Worm (Caenorhabditis elegans) whole organism, young adult: ENCODE results near the gene cyy-1.

Source experiments
- C06A6.2 ChIP-seq: fragments of 200-800 bp; sonication (Bioruptor generic); conservative IDR thresholded peaks from 2 replicates; pipeline ENCODE4 v1.3.6; 2022; ENCODE audit warnings: missing genetic modification characterization, missing compliant biosample characterization
- D2030.7 ChIP-seq: fragments of 200-800 bp; sonication (Bioruptor generic); IDR thresholded peaks from 2 replicates; pipeline ENCODE4 v1.3.6; 2022; ENCODE audit warnings: missing genetic modification reagents, missing genetic modification characterization, missing compliant biosample characterization
- F33H1.4 ChIP-seq: fragments of 200-800 bp; sonication (Bioruptor generic); IDR thresholded peaks from 2 replicates; pipeline ENCODE4 v1.3.6; 2022; ENCODE audit warnings: missing genetic modification reagents, missing genetic modification characterization, missing compliant biosample characterization
- F49E8.2 ChIP-seq: sonication (generic microtip); optimal IDR thresholded peaks from 3 replicates; lab custom pipeline; 2017; ENCODE audit warnings: missing genetic modification characterization, mild to moderate bottlenecking, missing compliant biosample characterization, antibody characterized with exemption, moderate library complexity; ENCODE audit not compliant: insufficient read depth
- aptf-3 ChIP-seq: fragments of 200-800 bp; sonication (Bioruptor generic); IDR thresholded peaks from 2 replicates; pipeline ENCODE4 v1.3.6; 2022; ENCODE audit warnings: missing genetic modification characterization, missing compliant biosample characterization
- athp-1 ChIP-seq: sonication (generic microtip); optimal IDR thresholded peaks from 2 replicates; lab custom pipeline; 2017; ENCODE audit warnings: mild to moderate bottlenecking, missing genetic modification characterization, missing compliant biosample characterization
- attf-5 ChIP-seq: fragments of 200-800 bp; sonication (Bioruptor generic); optimal IDR thresholded peaks from 2 replicates; lab custom pipeline; 2018; ENCODE audit warnings: mild to moderate bottlenecking, missing genetic modification characterization, missing compliant biosample characterization
- bed-1 ChIP-seq: fragments of 200-800 bp; sonication (Bioruptor generic); IDR thresholded peaks from 2 replicates; pipeline ENCODE4 v1.3.6; 2022; ENCODE audit warnings: missing genetic modification reagents, missing genetic modification characterization, missing compliant biosample characterization
- bed-2 ChIP-seq: fragments of 200-800 bp; sonication (Bioruptor generic); IDR thresholded peaks from 2 replicates; pipeline ENCODE4 v1.3.6; 2022; ENCODE audit warnings: missing genetic modification reagents, missing genetic modification characterization, missing compliant biosample characterization
- ccch-3 ChIP-seq: fragments of 200-800 bp; sonication (Bioruptor generic); optimal IDR thresholded peaks from 2 replicates; lab custom pipeline; 2018; ENCODE audit warnings: mild to moderate bottlenecking, missing genetic modification characterization, missing compliant biosample characterization
- cebp-2 ChIP-seq: fragments of 200-800 bp; sonication (Bioruptor generic); IDR thresholded peaks from 2 replicates; pipeline ENCODE4 v1.3.6; 2022; ENCODE audit warnings: missing genetic modification characterization, missing compliant biosample characterization
- ceh-27 ChIP-seq: fragments of 200-800 bp; sonication (Bioruptor generic); optimal IDR thresholded peaks from 2 replicates; lab custom pipeline; 2018; ENCODE audit warnings: mild to moderate bottlenecking, missing genetic modification characterization, moderate library complexity, missing compliant biosample characterization
- ceh-91 ChIP-seq: fragments of 200-800 bp; sonication (Bioruptor generic); IDR thresholded peaks from 2 replicates; pipeline ENCODE4 v1.3.6; 2022; ENCODE audit warnings: missing genetic modification reagents, missing genetic modification characterization, missing compliant biosample characterization
- dpff-1 ChIP-seq: sonication (generic microtip); optimal IDR thresholded peaks from 2 replicates; lab custom pipeline; 2017; ENCODE audit warnings: mild to moderate bottlenecking, missing genetic modification characterization, missing compliant biosample characterization
- efl-1 ChIP-seq: fragments of 150-350 bp; optimal IDR thresholded peaks from 2 replicates; lab custom pipeline; 2014; ENCODE audit warnings: missing biosample characterization, missing genetic modification reagents, missing genetic modification characterization
- gei-17 ChIP-seq: fragments of 200-800 bp; sonication (Bioruptor generic); optimal IDR thresholded peaks from 2 replicates; lab custom pipeline; 2018; ENCODE audit warnings: mild to moderate bottlenecking, missing genetic modification characterization, missing compliant biosample characterization
- hmg-1.2 ChIP-seq: fragments of 200-800 bp; sonication (Bioruptor generic); IDR thresholded peaks from 2 replicates; pipeline ENCODE4 v1.3.6; 2022; ENCODE audit warnings: missing genetic modification reagents, missing genetic modification characterization, missing compliant biosample characterization
- hmg-20 ChIP-seq: fragments of 200-800 bp; sonication (Bioruptor generic); IDR thresholded peaks from 2 replicates; pipeline ENCODE4 v1.3.6; 2022; ENCODE audit warnings: missing genetic modification reagents, missing genetic modification characterization, missing compliant biosample characterization
- lin-26 ChIP-seq: fragments of 200-800 bp; sonication (Bioruptor generic); IDR thresholded peaks from 2 replicates; pipeline ENCODE4 v1.3.6; 2022; ENCODE audit warnings: missing genetic modification reagents, missing genetic modification characterization, missing compliant biosample characterization
- lin-54 ChIP-seq: fragments of 200-800 bp; sonication (Bioruptor generic); optimal IDR thresholded peaks from 2 replicates; lab custom pipeline; 2018; ENCODE audit warnings: mild to moderate bottlenecking, missing genetic modification characterization, missing compliant biosample characterization
- lsl-1 ChIP-seq: fragments of 200-800 bp; sonication (Bioruptor generic); optimal IDR thresholded peaks from 2 replicates; lab custom pipeline; 2018; ENCODE audit warnings: mild to moderate bottlenecking, missing genetic modification characterization, moderate library complexity, missing compliant biosample characterization
- lsy-27 ChIP-seq: sonication (generic microtip); optimal IDR thresholded peaks from 2 replicates; lab custom pipeline; 2017; ENCODE audit warnings: missing genetic modification characterization, mild to moderate bottlenecking, missing compliant biosample characterization, antibody characterized with exemption, missing genotype, borderline replicate concordance; ENCODE audit not compliant: insufficient read depth
- madf-6 ChIP-seq: fragments of 200-800 bp; sonication (Bioruptor generic); IDR thresholded peaks from 2 replicates; pipeline ENCODE4 v1.3.6; 2022; ENCODE audit warnings: missing genetic modification reagents, missing genetic modification characterization, missing compliant biosample characterization
- mes-4 ChIP-seq: sonication (generic microtip); optimal IDR thresholded peaks from 2 replicates; lab custom pipeline; 2016; ENCODE audit warnings: missing genotype, missing genetic modification characterization, missing compliant biosample characterization
- mxl-1 ChIP-seq: sonication (generic microtip); optimal IDR thresholded peaks from 2 replicates; lab custom pipeline; 2016; ENCODE audit warnings: missing genetic modification characterization, missing compliant biosample characterization
- nfya-1 ChIP-seq: sonication (generic microtip); optimal IDR thresholded peaks from 2 replicates; lab custom pipeline; 2017; ENCODE audit warnings: antibody characterized with exemption, missing compliant biosample characterization, missing genetic modification characterization, borderline replicate concordance; ENCODE audit not compliant: insufficient read depth
- nfya-2 ChIP-seq: fragments of 200-800 bp; sonication (Bioruptor generic); IDR thresholded peaks from 2 replicates; pipeline ENCODE4 v1.3.6; 2022; ENCODE audit warnings: missing genetic modification reagents, missing genetic modification characterization, missing compliant biosample characterization
- nhr-179 ChIP-seq: sonication (generic microtip); optimal IDR thresholded peaks from 2 replicates; lab custom pipeline; 2016; ENCODE audit warnings: mild to moderate bottlenecking, missing genetic modification characterization, missing compliant biosample characterization
- rec-8 ChIP-seq, 2 experiments: sonication (generic microtip); optimal IDR thresholded peaks; 2 replicates each; lab custom pipeline; 2016; ENCODE audit warnings: mild to moderate bottlenecking in 2 of 2, missing genetic modification characterization in 2 of 2, missing genetic modification reagents in 2 of 2, missing genotype in 2 of 2, missing biosample characterization in 1 of 2, missing compliant biosample characterization in 1 of 2, moderate library complexity in 1 of 2
- sea-2 ChIP-seq: fragments of 200-800 bp; sonication (Bioruptor generic); IDR thresholded peaks from 2 replicates; pipeline ENCODE4 v1.3.6; 2022; ENCODE audit warnings: missing genetic modification characterization, missing compliant biosample characterization
- snpc-1.3 ChIP-seq: sonication (generic microtip); optimal IDR thresholded peaks from 2 replicates; lab custom pipeline; 2017; ENCODE audit warnings: missing genetic modification characterization, mild to moderate bottlenecking, missing compliant biosample characterization, antibody characterized with exemption, moderate library complexity, missing genotype, missing genetic modification reagents; ENCODE audit not compliant: insufficient read depth
- snpc-4 ChIP-seq, 5 experiments: fragments of 150-350 bp in 1 of 5; sonication (generic microtip) in 4 of 5; optimal IDR thresholded peaks; 2 replicates each; lab custom pipeline; 2014 to 2018; ENCODE audit warnings: missing genetic modification characterization in 5 of 5, missing biosample characterization in 3 of 5, antibody characterized with exemption in 2 of 5, mild to moderate bottlenecking in 2 of 5, missing compliant biosample characterization in 2 of 5, missing genotype in 2 of 5, moderate library complexity in 2 of 5, missing genetic modification reagents in 1 of 5
- tbx-9 ChIP-seq: sonication (generic microtip); optimal IDR thresholded peaks from 2 replicates; lab custom pipeline; 2016; ENCODE audit warnings: borderline replicate concordance, missing genetic modification characterization, inconsistent platforms, missing compliant biosample characterization
- ztf-22 ChIP-seq: fragments of 200-800 bp; sonication (Bioruptor generic); optimal IDR thresholded peaks from 2 replicates; lab custom pipeline; 2018; ENCODE audit warnings: mild to moderate bottlenecking, missing genetic modification characterization, moderate library complexity, missing compliant biosample characterization
- ztf-6 ChIP-seq: fragments of 200-800 bp; sonication (Bioruptor generic); IDR thresholded peaks from 2 replicates; pipeline ENCODE4 v1.3.6; 2022; ENCODE audit warnings: missing genetic modification reagents, missing genetic modification characterization, missing compliant biosample characterization

cyy-1 gene

ce11 chrIII:8358213-8358672, 47.4 kb upstream of the cyy-1 start, which contains the start of the genes R05D3.8 and rfp-1 (continued):
- TF ChIP-seq mes-4 (tag; lab: Kevin White, UChicago), result no peak
- no peak for TF ChIP-seq hmg-20
- TF ChIP-seq nfya-2 (GFP tag; lab: Robert Waterston, UW), result no peak
- no peak for TF ChIP-seq lin-26 (GFP tag; lab: Robert Waterston, UW)
- no peak for TF ChIP-seq bed-1 (GFP tag; lab: Robert Waterston, UW)
- peak; percentile 29 for TF ChIP-seq F49E8.2
- no peak for TF ChIP-seq athp-1 (tag; lab: Kevin White, UChicago)
- TF ChIP-seq ccch-3 (GFP tag; lab: Kevin White, UChicago), result no peak
- peak; percentile 77 for TF ChIP-seq ceh-27 (GFP tag; lab: Kevin White, UChicago)
- TF ChIP-seq bed-2 (GFP tag; lab: Robert Waterston, UW), result no peak
- TF ChIP-seq D2030.7 (GFP tag; lab: Robert Waterston, UW), result peak; percentile 61; the same call in 1 of the 2 replicates
- TF ChIP-seq attf-5, result peak; percentile 71
- no peak for TF ChIP-seq dpff-1
- TF ChIP-seq aptf-3 (GFP tag; lab: Robert Waterston, UW), result no peak
- no peak for TF ChIP-seq gei-17
- TF ChIP-seq snpc-4 (GFP tag; optimal IDR thresholded peaks at IDR 0.05; lab: Kevin White, UChicago), result no peak
- peak in 1 of 4 experiments; percentile 63 for TF ChIP-seq snpc-4 (tag; optimal IDR thresholded peaks at IDR 0.05; lab: Kevin White, UChicago)
- TF ChIP-seq, all 124 proteins: peak for 39

- TF ChIP-seq F33H1.4 (GFP tag; lab: Robert Waterston, UW) (peak; percentile 55; the same call in 1 of the 2 replicates), efl-1 (GFP tag; lab: Kevin White, UChicago) (peak; percentile 1), bed-1 (GFP tag; lab: Robert Waterston, UW) (no peak), ceh-91 (GFP tag; lab: Robert Waterston, UW) (peak; percentile 84), lsl-1 (GFP tag; lab: Kevin White, UChicago) (peak; percentile 74), madf-6 (GFP tag; lab: Robert Waterston, UW) (peak; percentile 44), lin-54 (GFP tag; lab: Kevin White, UChicago) (no peak), snpc-4 (GFP tag; optimal IDR thresholded peaks at IDR 0.05; lab: Kevin White, UChicago) (no peak), snpc-4 (tag; optimal IDR thresholded peaks at IDR 0.05; lab: Kevin White, UChicago) (no peak), ztf-6 (GFP tag; lab: Robert Waterston, UW) (no peak)
Measured at ce11 chrIII:8363253-8364061, 42.2 kb upstream of the cyy-1 start, which contains the start of gene R05D3.3. R05D3.3 (plus strand) TSS chrIII:8364011.

ce11 chrIII:8368619-8369018, 37.1 kb upstream of the cyy-1 start, which contains the start of gene R05D3.9:
R05D3.9 (minus strand) TSS chrIII:8368719.
- TF ChIP-seq nfya-1 (tag; lab: Kevin White, UChicago) (no peak), sea-2 (GFP tag; lab: Robert Waterston, UW) (no peak), hmg-1.2 (GFP tag; lab: Robert Waterston, UW) (no peak), lsy-27 (no peak), lsl-1 (GFP tag; lab: Kevin White, UChicago) (no peak), mes-4 (tag; lab: Kevin White, UChicago) (no peak), mxl-1 (tag; lab: Kevin White, UChicago) (no peak), tbx-9 (tag; lab: Kevin White, UChicago) (no peak), aptf-3 (GFP tag; lab: Robert Waterston, UW) (no peak), ztf-22 (GFP tag; lab: Kevin White, UChicago) (no peak), snpc-1.3 (no peak), cebp-2 (no peak), C06A6.2 (GFP tag; lab: Robert Waterston, UW) (no peak), nhr-179 (no peak), efl-1 (GFP tag; lab: Kevin White, UChicago) (no peak), F33H1.4 (GFP tag; lab: Robert Waterston, UW) (no peak), rec-8 (tag; optimal IDR thresholded peaks at IDR 0.05; lab: Kevin White, UChicago) (no peak)
